Fruit fly (Drosophila melanogaster): ENCODE measurements around the gene CCT1.

CCT1 gene

DNA sequence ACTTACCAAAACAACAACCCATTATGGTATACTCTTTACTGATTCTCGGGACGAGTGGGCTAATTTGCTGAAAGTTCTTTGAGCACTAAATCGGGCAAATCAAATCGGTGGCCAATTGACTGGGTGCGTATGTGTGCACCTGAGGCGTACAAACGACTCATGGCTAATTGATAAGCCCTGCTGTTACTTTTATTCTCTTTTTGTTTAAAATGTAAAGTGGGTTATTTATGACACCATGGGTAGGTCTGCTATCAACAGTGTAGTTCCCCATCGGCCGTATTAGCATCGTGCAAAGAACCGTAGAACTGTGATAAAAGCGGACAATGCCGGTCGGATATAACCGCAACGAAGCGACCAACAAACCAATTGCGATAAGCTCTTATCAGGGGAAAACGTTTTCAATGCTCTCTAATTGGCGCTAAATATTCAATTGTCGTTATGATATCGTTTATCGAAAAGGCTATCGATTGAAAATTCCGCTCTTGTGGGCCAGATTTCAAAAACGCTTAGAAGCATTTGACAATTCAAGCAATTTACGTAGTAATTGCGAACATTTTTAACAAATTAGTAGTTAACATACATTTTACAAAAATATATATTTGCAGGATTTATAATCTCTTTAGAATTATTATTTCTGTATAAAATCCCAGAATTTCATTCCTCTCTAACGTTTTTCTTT lies 43.9 kb downstream of the CCT1 start, which contains the start of gene CG34288 (continued):
- TF ChIP-seq odd (GFP tag; optimal IDR thresholded peaks at IDR 0.05) (no peak), CG10543 (GFP tag; optimal IDR thresholded peaks at IDR 0.05) (peak; percentile 37), Hr3 (GFP tag; optimal IDR thresholded peaks at IDR 0.05) (peak; percentile 27), CG32772 (GFP tag; IDR thresholded peaks at IDR 0.05) (0 out of 2 replicates have a peak, but pooled peaks have one; percentile 6), sd (tag; optimal IDR thresholded peaks at IDR 0.05) (peak; percentile 73), CG32532 (GFP tag; IDR thresholded peaks at IDR 0.05) (peak; percentile 74), pho (GFP tag; optimal IDR thresholded peaks at IDR 0.05) (peak; percentile 4), CG11093 (GFP tag; IDR thresholded peaks at IDR 0.05) (no peak), gce (GFP tag; IDR thresholded peaks at IDR 0.05) (0 out of 3 replicates have a peak, but pooled peaks have one; percentile 9), HmgZ (tag; optimal IDR thresholded peaks at IDR 0.05) (peak; percentile 74), CG15269 (tag; optimal IDR thresholded peaks at IDR 0.05) (peak; percentile 39), CG12071 (GFP tag; optimal IDR thresholded peaks at IDR 0.05) (peak; percentile 28), CG15514 (GFP tag; optimal IDR thresholded peaks at IDR 0.05) (no peak), CG13894 (tag; optimal IDR thresholded peaks at IDR 0.05) (no peak), Opbp (GFP tag; IDR thresholded peaks at IDR 0.05; ENCODE audit: partially characterized antibody) (no peak), zfh1 (GFP tag; IDR thresholded peaks at IDR 0.05) (peak; percentile 34; the same call in 2 of the 3 replicates), Dref (GFP tag; IDR thresholded peaks at IDR 0.05) (peak; percentile 58), ham (GFP tag; IDR thresholded peaks at IDR 0.05) (peak; percentile 31; the same call in 1 of the 2 replicates), Oli (tag; optimal IDR thresholded peaks at IDR 0.05) (peak; percentile 2), CG31365 (tag; optimal IDR thresholded peaks at IDR 0.05) (no peak), CG12155 (GFP tag; optimal IDR thresholded peaks at IDR 0.05) (peak; percentile 2), gro (GFP tag; optimal IDR thresholded peaks at IDR 0.05) (peak; percentile 76), tio (GFP tag; optimal IDR thresholded peaks at IDR 0.05) (no peak), CG10321 (GFP tag; IDR thresholded peaks at IDR 0.05) (no peak), bbx (GFP tag; IDR thresholded peaks at IDR 0.05; ENCODE audit: partially characterized antibody) (peak; percentile 45), bowl (GFP tag; IDR thresholded peaks at IDR 0.05) (peak; percentile 31; the same call in 1 of the 2 replicates), Hey (tag; optimal IDR thresholded peaks at IDR 0.05) (peak; percentile 11), Taf1 (GFP tag; IDR thresholded peaks at IDR 0.05) (peak; percentile 51; the same call in 1 of the 2 replicates), Awh (GFP tag; IDR thresholded peaks at IDR 0.05) (0 out of 2 replicates have a peak, but pooled peaks have one; percentile 32), tap (tag; optimal IDR thresholded peaks at IDR 0.05) (peak; percentile 30), Dbx (GFP tag; IDR thresholded peaks at IDR 0.05) (peak; percentile 75), pb (GFP tag; optimal IDR thresholded peaks at IDR 0.05) (peak; percentile 15), NFAT (GFP tag; IDR thresholded peaks at IDR 0.05) (peak; percentile 73), jigr1 (GFP tag; IDR thresholded peaks at IDR 0.05) (no peak), ro (GFP tag; IDR thresholded peaks at IDR 0.05) (no peak), CG18476 (GFP tag; optimal IDR thresholded peaks at IDR 0.05) (no peak), ase (GFP tag; IDR thresholded peaks at IDR 0.05) (peak; percentile 14; the same call in 1 of the 3 replicates), dpn (GFP tag; optimal IDR thresholded peaks at IDR 0.05) (peak in 1 of 2 experiments; percentile 21), CG6791 (GFP tag; IDR thresholded peaks at IDR 0.05; ENCODE audit: partially characterized antibody) (peak; percentile 25; the same call in 1 of the 3 replicates), lbe (GFP tag; optimal IDR thresholded peaks at IDR 0.05) (no peak), pita (GFP tag; optimal IDR thresholded peaks at IDR 0.05) (no peak), B-H2 (GFP tag; optimal IDR thresholded peaks at IDR 0.05) (no peak), Sox102F (GFP tag; optimal IDR thresholded peaks at IDR 0.05) (peak; percentile 38), ranshi (GFP tag; IDR thresholded peaks at IDR 0.05) (peak; percentile 53; the same call in 1 of the 2 replicates), MBD-R2 (GFP tag; IDR thresholded peaks at IDR 0.05) (peak; percentile 13; the same call in 1 of the 2 replicates), CG1602 (GFP tag; optimal IDR thresholded peaks at IDR 0.05) (no peak), jumu (GFP tag; optimal IDR thresholded peaks at IDR 0.05) (peak; percentile 46), CG3163 (GFP tag; optimal IDR thresholded peaks at IDR 0.05) (peak; percentile 26), maf-S (GFP tag; optimal IDR thresholded peaks at IDR 0.05) (peak; percentile 4)
